Worm (Caenorhabditis elegans) whole organism, midembryonic: Measurements from ENCODE around the gene sto-3.
A peak's percentile ranks its signal among the peaks of the same experiment; 100 is the strongest.

Source experiments
- T22C8.4 ChIP-seq: fragments of 200-800 bp; sonication (Bioruptor generic); IDR thresholded peaks from 2 replicates; pipeline ENCODE4 v1.3.6; 2022; ENCODE audit warnings: missing genetic modification characterization, missing compliant biosample characterization
- cog-1 ChIP-seq: sonication (generic microtip); optimal IDR thresholded peaks from 2 replicates; lab custom pipeline; 2016; ENCODE audit warnings: missing genetic modification characterization, missing compliant biosample characterization
- flt-1 ChIP-seq: fragments of 200-800 bp; sonication (Bioruptor generic); IDR thresholded peaks from 2 replicates; pipeline ENCODE4 v1.3.6; 2022; ENCODE audit warnings: missing genetic modification characterization, missing compliant biosample characterization
- klf-2 ChIP-seq: fragments of 200-800 bp; sonication (Bioruptor generic); conservative IDR thresholded peaks from 2 replicates; pipeline ENCODE4 v1.3.6; 2022; ENCODE audit warnings: missing genetic modification reagents, missing genetic modification characterization, missing compliant biosample characterization
- med-1 ChIP-seq: sonication (generic microtip); optimal IDR thresholded peaks from 2 replicates; lab custom pipeline; 2017; ENCODE audit warnings: missing genetic modification characterization, mild to moderate bottlenecking, missing compliant biosample characterization, antibody characterized with exemption, missing genetic modification reagents; ENCODE audit not compliant: insufficient read depth
- ref-1 ChIP-seq: fragments of 200-800 bp; sonication (Bioruptor generic); conservative IDR thresholded peaks from 2 replicates; pipeline ENCODE4 v1.3.6; 2022; ENCODE audit warnings: missing genetic modification reagents, missing genetic modification characterization, missing compliant biosample characterization
- tab-1 ChIP-seq: fragments of 200-800 bp; sonication (Bioruptor generic); IDR thresholded peaks from 2 replicates; pipeline ENCODE4 v1.3.6; 2022; ENCODE audit warnings: missing genetic modification characterization, missing compliant biosample characterization
- ztf-23 ChIP-seq: fragments of 200-800 bp; sonication (Bioruptor generic); IDR thresholded peaks from 2 replicates; pipeline ENCODE4 v1.3.6; 2022; ENCODE audit warnings: missing genetic modification reagents, missing genetic modification characterization, missing compliant biosample characterization
- ztf-29 ChIP-seq: fragments of 200-800 bp; sonication (Bioruptor generic); IDR thresholded peaks from 2 replicates; pipeline ENCODE4 v1.3.6; 2022; ENCODE audit warnings: missing genetic modification reagents, missing genetic modification characterization, missing compliant biosample characterization

sto-3 gene

DNA sequence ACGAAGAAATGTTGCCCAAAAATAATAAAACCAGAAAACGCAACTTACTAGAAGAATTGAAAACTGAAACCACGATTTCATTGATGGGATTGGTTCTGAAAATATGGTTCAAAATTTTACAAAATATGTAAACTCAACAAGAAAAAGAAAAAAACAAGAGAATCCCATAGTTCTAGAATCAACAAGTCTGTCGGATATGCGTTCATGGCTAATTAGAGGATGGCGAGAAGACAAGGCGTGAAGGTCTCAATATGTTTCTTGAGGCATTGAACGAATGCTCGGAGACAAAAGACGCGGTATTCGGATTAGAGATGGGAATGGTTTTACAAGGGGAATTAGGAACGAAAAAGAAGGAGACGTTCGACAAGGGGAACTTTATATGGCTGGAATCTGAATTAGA, 28.9 kb upstream of the sto-3 start, which contains the start of gene cutl-11:
cutl-11 (minus strand) TSS at position 101 of the 400 bp plus-strand sequence.
- no peak for TF ChIP-seq ztf-29 (GFP tag; lab: Robert Waterston, UW)
- TF ChIP-seq cog-1: no peak
- TF ChIP-seq med-1 (GFP tag; lab: Kevin White, UChicago): no peak
- TF ChIP-seq klf-2 (GFP tag; lab: Robert Waterston, UW): no peak
- no peak for TF ChIP-seq tab-1 (GFP tag; lab: Robert Waterston, UW)
- TF ChIP-seq flt-1: no peak
- TF ChIP-seq ref-1 (GFP tag; lab: Robert Waterston, UW): no peak
- no peak for TF ChIP-seq ztf-23 (GFP tag; lab: Robert Waterston, UW)
- TF ChIP-seq T22C8.4 (GFP tag; lab: Robert Waterston, UW): no peak

DNA sequence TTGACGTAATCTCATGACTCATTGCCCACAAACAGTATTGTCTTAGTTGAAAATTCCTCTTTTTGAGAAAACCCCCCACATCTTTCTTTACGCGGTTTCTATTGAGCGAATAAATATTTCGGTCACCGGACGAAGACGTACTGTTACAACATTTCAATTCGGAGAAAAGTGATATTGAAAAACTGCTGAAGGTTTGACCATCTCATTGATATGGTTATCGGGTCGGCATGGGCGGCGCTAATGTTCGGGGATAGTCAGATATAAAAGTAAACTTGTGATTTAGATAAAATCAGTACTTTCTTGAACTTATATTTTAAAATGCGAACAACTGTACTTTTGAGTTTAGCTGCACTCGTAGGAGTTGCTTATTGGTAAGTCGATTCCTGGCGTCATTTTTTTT, 25.3 kb upstream of the sto-3 start, which contains the start of gene T04F8.8:
T04F8.8 (plus strand) TSS at position 301 of the 400 bp plus-strand sequence.
- TF ChIP-seq cog-1 (no peak), ref-1 (GFP tag; lab: Robert Waterston, UW) (no peak), flt-1 (no peak), med-1 (GFP tag; lab: Kevin White, UChicago) (no peak), klf-2 (GFP tag; lab: Robert Waterston, UW) (no peak), ztf-23 (GFP tag; lab: Robert Waterston, UW) (no peak), T22C8.4 (GFP tag; lab: Robert Waterston, UW) (no peak), ztf-29 (GFP tag; lab: Robert Waterston, UW) (no peak), tab-1 (GFP tag; lab: Robert Waterston, UW) (no peak)

ce11 chrX:11645517-11645916, 23.6 kb upstream of the sto-3 start:
- TF ChIP-seq flt-1 (0 out of 2 replicates have a peak, but pooled peaks have one; percentile 39), med-1 (GFP tag; lab: Kevin White, UChicago) (no peak), T22C8.4 (GFP tag; lab: Robert Waterston, UW) (peak; percentile 55; the same call in 1 of the 2 replicates)

DNA sequence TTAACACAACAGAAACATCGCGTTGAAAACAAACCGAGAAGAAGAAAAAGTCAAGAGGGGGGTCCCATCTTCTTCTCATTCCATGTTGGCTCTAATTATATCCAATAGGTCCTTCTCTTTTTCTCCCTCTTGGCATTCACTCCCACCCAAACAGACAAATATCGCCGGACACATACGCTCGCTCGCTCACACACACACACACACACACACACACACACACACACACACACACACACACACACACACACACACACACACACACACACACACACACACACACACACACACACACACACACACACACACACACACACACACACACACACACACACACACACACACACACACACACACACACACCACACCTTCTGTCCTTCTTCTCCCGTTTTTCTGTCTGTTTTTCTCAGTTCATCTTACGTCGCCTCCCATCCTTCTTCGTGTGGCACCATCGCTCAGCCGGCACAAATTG, 21.9 kb upstream of the sto-3 start, which contains the start of gene sto-4:
sto-4 (plus strand) TSS at position 360 of the 469 bp plus-strand sequence.
- TF ChIP-seq cog-1 (peak; percentile 62), klf-2 (GFP tag; lab: Robert Waterston, UW) (0 out of 2 replicates have a peak, but pooled peaks have one; percentile 31), flt-1 (peak; percentile 72; the same call in 1 of the 2 replicates), ztf-23 (GFP tag; lab: Robert Waterston, UW) (0 out of 2 replicates have a peak, but pooled peaks have one; percentile 51)

DNA sequence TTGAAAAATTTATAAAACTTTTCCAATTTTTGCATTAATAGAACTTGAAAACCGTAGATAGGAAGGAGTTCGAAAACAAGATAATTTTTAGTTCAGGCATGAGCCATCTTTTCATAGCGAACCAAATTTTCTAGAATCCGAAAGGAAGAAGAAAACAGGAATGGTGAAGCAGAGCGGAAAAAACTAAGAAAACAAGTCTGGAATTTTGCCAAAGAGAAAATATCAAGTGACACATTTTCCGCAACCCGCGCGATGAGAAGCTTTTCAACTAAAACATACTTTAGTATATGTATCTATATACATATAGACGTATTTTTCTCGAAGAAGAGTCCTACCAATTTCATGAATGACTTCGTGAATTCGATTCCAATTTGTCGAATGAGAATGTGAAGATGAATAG, 19.7 kb upstream of the sto-3 start:
- TF ChIP-seq tab-1 (GFP tag; lab: Robert Waterston, UW) (no peak), ref-1 (GFP tag; lab: Robert Waterston, UW) (no peak), med-1 (GFP tag; lab: Kevin White, UChicago) (no peak), T22C8.4 (GFP tag; lab: Robert Waterston, UW) (no peak), ztf-29 (GFP tag; lab: Robert Waterston, UW) (no peak), flt-1 (no peak), ztf-23 (GFP tag; lab: Robert Waterston, UW) (no peak), cog-1 (no peak), klf-2 (GFP tag; lab: Robert Waterston, UW) (no peak)

- TF ChIP-seq ztf-23 (GFP tag; lab: Robert Waterston, UW) (no peak), med-1 (GFP tag; lab: Kevin White, UChicago) (no peak), cog-1 (no peak), ref-1 (GFP tag; lab: Robert Waterston, UW) (no peak), tab-1 (GFP tag; lab: Robert Waterston, UW) (no peak), klf-2 (GFP tag; lab: Robert Waterston, UW) (no peak), ztf-29 (GFP tag; lab: Robert Waterston, UW) (no peak), T22C8.4 (GFP tag; lab: Robert Waterston, UW) (no peak)
Observed at ce11 chrX:11640463-11640995, 18.6 kb upstream of the sto-3 start.

DNA sequence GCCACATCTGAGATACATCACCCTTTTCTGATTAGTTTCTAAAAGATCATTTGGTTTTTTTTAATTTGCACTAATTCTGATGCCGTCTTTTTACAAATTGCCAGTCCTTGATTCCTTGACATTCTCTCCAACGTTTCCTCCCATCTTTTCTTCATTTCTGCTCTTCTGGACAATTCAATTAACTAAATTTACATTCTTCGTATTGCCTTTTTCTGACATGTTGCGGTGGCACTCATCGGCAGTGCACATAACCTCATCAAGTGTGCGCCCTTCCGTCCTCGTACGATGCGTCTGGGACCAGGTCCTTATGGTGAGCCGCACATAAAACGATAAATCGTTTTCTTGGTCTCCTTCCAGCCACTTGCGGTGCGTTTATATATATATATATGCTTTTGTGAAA, 17.1 kb upstream of the sto-3 start:
- TF ChIP-seq ztf-23 (GFP tag; lab: Robert Waterston, UW) (no peak), ztf-29 (GFP tag; lab: Robert Waterston, UW) (no peak), klf-2 (GFP tag; lab: Robert Waterston, UW) (no peak), flt-1 (no peak), cog-1 (no peak), med-1 (GFP tag; lab: Kevin White, UChicago) (no peak), T22C8.4 (GFP tag; lab: Robert Waterston, UW) (no peak), tab-1 (GFP tag; lab: Robert Waterston, UW) (no peak), ref-1 (GFP tag; lab: Robert Waterston, UW) (no peak)

DNA sequence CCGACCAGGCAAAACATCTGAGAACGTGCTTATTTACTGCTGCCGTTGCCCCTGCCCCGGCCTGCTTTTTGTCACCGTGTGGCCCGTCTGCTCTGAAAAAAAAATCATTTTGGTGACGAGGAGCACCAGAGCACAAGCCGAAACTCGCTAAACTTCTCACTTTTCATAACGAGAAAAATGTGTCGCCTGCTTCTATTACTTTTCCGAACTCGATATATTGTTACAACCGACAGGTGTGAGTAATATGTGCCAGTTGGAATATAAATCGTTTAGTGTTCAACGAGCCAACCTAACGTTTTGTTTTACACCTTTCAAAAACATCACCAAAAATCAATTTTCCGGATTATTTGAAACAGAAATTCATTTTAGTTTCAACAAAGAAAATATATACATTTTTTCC, 15.8 kb upstream of the sto-3 start:
- TF ChIP-seq flt-1 (no peak), tab-1 (GFP tag; lab: Robert Waterston, UW) (no peak), T22C8.4 (GFP tag; lab: Robert Waterston, UW) (no peak), med-1 (GFP tag; lab: Kevin White, UChicago) (no peak), ztf-23 (GFP tag; lab: Robert Waterston, UW) (no peak), ref-1 (GFP tag; lab: Robert Waterston, UW) (no peak), ztf-29 (GFP tag; lab: Robert Waterston, UW) (no peak), klf-2 (GFP tag; lab: Robert Waterston, UW) (no peak), cog-1 (no peak)

ce11 chrX:11633278-11633677, 11.4 kb upstream of the sto-3 start:
- TF ChIP-seq ztf-29 (GFP tag; lab: Robert Waterston, UW) (no peak), ref-1 (GFP tag; lab: Robert Waterston, UW) (no peak), flt-1 (no peak), tab-1 (GFP tag; lab: Robert Waterston, UW) (no peak), cog-1 (no peak), klf-2 (GFP tag; lab: Robert Waterston, UW) (no peak), med-1 (GFP tag; lab: Kevin White, UChicago) (no peak), T22C8.4 (GFP tag; lab: Robert Waterston, UW) (no peak), ztf-23 (GFP tag; lab: Robert Waterston, UW) (no peak)
